Fruit fly (Drosophila melanogaster) whole organism, prepupa: ENCODE results near the gene RabX6.

Experiments used
- Blimp-1 ChIP-seq: fragments of 200-800 bp; sonication (Bioruptor generic); optimal IDR thresholded peaks from 3 replicates; lab custom pipeline; 2017; ENCODE audit warnings: missing biosample characterization, missing genetic modification characterization, mild to moderate bottlenecking, moderate library complexity, missing genetic modification reagents
- CG10631 ChIP-seq: fragments of 200-800 bp; sonication (Bioruptor generic); optimal IDR thresholded peaks from 2 replicates; lab custom pipeline; 2016; ENCODE audit warnings: missing biosample characterization, missing genetic modification characterization
- CG10669 ChIP-seq: fragments of 200-800 bp; sonication (Bioruptor generic); optimal IDR thresholded peaks from 3 replicates; lab custom pipeline; 2018; ENCODE audit warnings: missing biosample characterization, mild to moderate bottlenecking, missing genetic modification characterization, moderate library complexity
- CG11294 ChIP-seq: fragments of 200-800 bp; sonication (Bioruptor generic); IDR thresholded peaks from 2 replicates; pipeline ENCODE4 v1.3.6; 2022; ENCODE audit warnings: missing biosample characterization, missing genetic modification characterization
- CG11762 ChIP-seq: fragments of 200-800 bp; sonication (Bioruptor generic); optimal IDR thresholded peaks from 3 replicates; lab custom pipeline; 2016; ENCODE audit warnings: missing biosample characterization, missing genetic modification characterization; ENCODE audit not compliant: insufficient read depth
- CG11902 ChIP-seq: fragments of 200-800 bp; sonication (Bioruptor generic); optimal IDR thresholded peaks from 3 replicates; lab custom pipeline; 2016; ENCODE audit warnings: missing biosample characterization, missing genetic modification characterization
- CG15336 ChIP-seq: fragments of 200-800 bp; sonication (Bioruptor generic); IDR thresholded peaks from 2 replicates; pipeline ENCODE4 v1.3.6; 2022; ENCODE audit warnings: missing biosample characterization, missing genetic modification characterization
- CG16779 ChIP-seq: fragments of 200-800 bp; sonication (Bioruptor generic); optimal IDR thresholded peaks from 3 replicates; lab custom pipeline; 2017; ENCODE audit warnings: missing biosample characterization, mild to moderate bottlenecking, missing genetic modification characterization
- CG3032 ChIP-seq: fragments of 200-800 bp; optimal IDR thresholded peaks from 2 replicates; lab custom pipeline; 2019; ENCODE audit warnings: missing biosample characterization, mild to moderate bottlenecking, missing genetic modification characterization, moderate library complexity
- CG31627 ChIP-seq: fragments of 200-800 bp; sonication (Bioruptor generic); optimal IDR thresholded peaks from 3 replicates; lab custom pipeline; 2016; ENCODE audit warnings: missing biosample characterization, missing genetic modification characterization
- CG34406 ChIP-seq: fragments of 200-800 bp; sonication (Bioruptor generic); optimal IDR thresholded peaks from 3 replicates; lab custom pipeline; 2016; ENCODE audit warnings: missing biosample characterization, missing genetic modification characterization
- CG3919 ChIP-seq: fragments of 200-800 bp; sonication (Bioruptor generic); optimal IDR thresholded peaks from 3 replicates; lab custom pipeline; 2016; ENCODE audit warnings: missing biosample characterization, missing genetic modification characterization
- CG4318 ChIP-seq: fragments of 200-800 bp; sonication (Bioruptor generic); optimal IDR thresholded peaks from 3 replicates; lab custom pipeline; 2017; ENCODE audit warnings: missing biosample characterization, mild to moderate bottlenecking, missing genetic modification characterization
- CG6163 ChIP-seq: fragments of 200-800 bp; sonication (Bioruptor generic); IDR thresholded peaks from 3 replicates; pipeline ENCODE4 v1.3.6; 2022; ENCODE audit warnings: missing biosample characterization, missing genetic modification characterization
- CG6276 ChIP-seq: fragments of 200-800 bp; sonication (Bioruptor generic); optimal IDR thresholded peaks from 2 replicates; lab custom pipeline; 2017; ENCODE audit warnings: missing biosample characterization, mild to moderate bottlenecking, missing genetic modification characterization
- CG6792 ChIP-seq: fragments of 200-800 bp; sonication (Bioruptor generic); optimal IDR thresholded peaks from 3 replicates; lab custom pipeline; 2016; ENCODE audit warnings: missing biosample characterization, missing genetic modification characterization
- CG6808 ChIP-seq: fragments of 200-800 bp; sonication (Bioruptor generic); optimal IDR thresholded peaks from 3 replicates; lab custom pipeline; 2017; ENCODE audit warnings: missing biosample characterization, missing genetic modification characterization, mild to moderate bottlenecking, moderate library complexity, missing genetic modification reagents
- CG6854 ChIP-seq: fragments of 200-800 bp; sonication (Bioruptor generic); optimal IDR thresholded peaks from 2 replicates; lab custom pipeline; 2017; ENCODE audit warnings: missing biosample characterization, mild to moderate bottlenecking, missing genetic modification characterization
- CG7368 ChIP-seq: fragments of 200-800 bp; sonication (Bioruptor generic); optimal IDR thresholded peaks from 3 replicates; lab custom pipeline; 2016; ENCODE audit warnings: missing biosample characterization, missing genetic modification characterization
- CG8119 ChIP-seq: fragments of 200-800 bp; sonication (Bioruptor generic); IDR thresholded peaks from 3 replicates; pipeline ENCODE4 v1.3.6; 2022; ENCODE audit warnings: missing biosample characterization, missing genetic modification characterization
- CG8319 ChIP-seq: fragments of 200-800 bp; sonication (Bioruptor generic); optimal IDR thresholded peaks from 3 replicates; lab custom pipeline; 2016; ENCODE audit warnings: missing biosample characterization, missing genetic modification characterization
- CG8632 ChIP-seq: fragments of 200-800 bp; sonication (Bioruptor generic); optimal IDR thresholded peaks from 3 replicates; lab custom pipeline; 2016; ENCODE audit warnings: missing biosample characterization, missing genetic modification characterization
- CG9139 ChIP-seq: fragments of 200-800 bp; sonication (Bioruptor generic); optimal IDR thresholded peaks from 3 replicates; lab custom pipeline; 2017; ENCODE audit warnings: missing biosample characterization, mild to moderate bottlenecking, missing genetic modification characterization
- Eip75B ChIP-seq: fragments of 200-800 bp; sonication (Bioruptor generic); optimal IDR thresholded peaks from 3 replicates; lab custom pipeline; 2016; ENCODE audit warnings: missing biosample characterization, missing genetic modification characterization
- Eip78C ChIP-seq: fragments of 200-800 bp; sonication (Bioruptor generic); peaks from one replicate; lab custom pipeline; 2016; ENCODE audit warnings: missing biosample characterization, missing genetic modification characterization
- Ets21C ChIP-seq: fragments of 200-800 bp; sonication (Bioruptor generic); optimal IDR thresholded peaks from 3 replicates; lab custom pipeline; 2016; ENCODE audit warnings: missing biosample characterization, missing genetic modification characterization
- Ets96B ChIP-seq: fragments of 200-800 bp; optimal IDR thresholded peaks from 2 replicates; lab custom pipeline; 2019; ENCODE audit warnings: missing biosample characterization, mild to moderate bottlenecking, missing genetic modification characterization, moderate library complexity
- Hr38 ChIP-seq: sonication (Bioruptor generic); optimal IDR thresholded peaks from 2 replicates; lab custom pipeline; 2016; ENCODE audit warnings: missing biosample characterization, missing genetic modification characterization
- Hr39 ChIP-seq: fragments of 200-800 bp; sonication (Bioruptor generic); optimal IDR thresholded peaks from 2 replicates; lab custom pipeline; 2016; ENCODE audit warnings: missing biosample characterization, missing genetic modification characterization
- Hr4 ChIP-seq: fragments of 200-800 bp; sonication (Bioruptor generic); optimal IDR thresholded peaks from 3 replicates; lab custom pipeline; 2016; ENCODE audit warnings: missing biosample characterization, missing genetic modification characterization
- Lpt ChIP-seq: fragments of 200-800 bp; sonication (Bioruptor generic); optimal IDR thresholded peaks from 3 replicates; lab custom pipeline; 2016; ENCODE audit warnings: missing biosample characterization, missing genetic modification characterization
- Met ChIP-seq: fragments of 200-800 bp; sonication (Bioruptor generic); optimal IDR thresholded peaks from 3 replicates; lab custom pipeline; 2016; ENCODE audit warnings: missing biosample characterization, missing genetic modification characterization
- OdsH ChIP-seq: fragments of 200-800 bp; sonication (Bioruptor generic); optimal IDR thresholded peaks from 3 replicates; lab custom pipeline; 2016; ENCODE audit warnings: missing biosample characterization, missing genetic modification characterization
- Smox ChIP-seq: fragments of 200-800 bp; sonication (Bioruptor generic); optimal IDR thresholded peaks from 3 replicates; lab custom pipeline; 2016; ENCODE audit warnings: missing biosample characterization, missing genetic modification characterization
- Sox102F ChIP-seq: fragments of 200-800 bp; sonication (Bioruptor generic); optimal IDR thresholded peaks from 2 replicates; lab custom pipeline; 2016; ENCODE audit warnings: missing biosample characterization, mild to moderate bottlenecking, missing genetic modification characterization
- Sox14 ChIP-seq: fragments of 200-800 bp; sonication (Bioruptor generic); optimal IDR thresholded peaks from 3 replicates; lab custom pipeline; 2016; ENCODE audit warnings: missing biosample characterization, missing genetic modification characterization
- Sox15 ChIP-seq: fragments of 200-800 bp; sonication (Bioruptor generic); optimal IDR thresholded peaks from 3 replicates; lab custom pipeline; 2016; ENCODE audit warnings: missing biosample characterization, missing genetic modification characterization
- acj6 ChIP-seq: fragments of 200-800 bp; sonication (Bioruptor generic); optimal IDR thresholded peaks from 3 replicates; lab custom pipeline; 2016; ENCODE audit warnings: missing biosample characterization, missing genetic modification characterization
- cyc ChIP-seq: fragments of 200-800 bp; sonication (Bioruptor generic); optimal IDR thresholded peaks from 3 replicates; lab custom pipeline; 2016; ENCODE audit warnings: missing biosample characterization, missing genetic modification characterization
- dac ChIP-seq: fragments of 200-800 bp; sonication (Bioruptor generic); optimal IDR thresholded peaks from 2 replicates; lab custom pipeline; 2017; ENCODE audit warnings: missing biosample characterization, mild to moderate bottlenecking, missing genetic modification characterization
- eg ChIP-seq: fragments of 200-800 bp; sonication (Bioruptor generic); IDR thresholded peaks from 3 replicates; pipeline ENCODE4 v1.3.6; 2022; ENCODE audit warnings: missing biosample characterization, missing genetic modification characterization
- esn ChIP-seq: fragments of 200-800 bp; sonication (Bioruptor generic); optimal IDR thresholded peaks from 2 replicates; lab custom pipeline; 2016; ENCODE audit warnings: missing biosample characterization, mild to moderate bottlenecking, missing genetic modification characterization, moderate library complexity
- fd85E ChIP-seq: fragments of 200-800 bp; sonication (Bioruptor generic); optimal IDR thresholded peaks from 3 replicates; lab custom pipeline; 2016; ENCODE audit warnings: missing biosample characterization, missing genetic modification characterization
- lz ChIP-seq: fragments of 200-800 bp; sonication (Bioruptor generic); optimal IDR thresholded peaks from 3 replicates; lab custom pipeline; 2016; ENCODE audit warnings: missing biosample characterization, missing genetic modification characterization
- pdm3 ChIP-seq: fragments of 200-800 bp; sonication (Bioruptor generic); optimal IDR thresholded peaks from 3 replicates; lab custom pipeline; 2016; ENCODE audit warnings: missing biosample characterization, missing genetic modification characterization
- salr ChIP-seq, 2 experiments: fragments of 200-800 bp; sonication (Bioruptor generic); optimal IDR thresholded peaks; 3 replicates each; lab custom pipeline; 2016 to 2018; ENCODE audit warnings: missing biosample characterization in 2 of 2, missing genetic modification characterization in 2 of 2, mild to moderate bottlenecking in 1 of 2
- ss ChIP-seq, 2 experiments: fragments of 200-800 bp; sonication (Bioruptor generic); optimal IDR thresholded peaks; 2 replicates in 1 of 2; 3 replicates in 1 of 2; lab custom pipeline; 2017 to 2018; ENCODE audit warnings: mild to moderate bottlenecking in 2 of 2, missing biosample characterization in 2 of 2, missing genetic modification characterization in 2 of 2, moderate library complexity in 1 of 2
- svp ChIP-seq: fragments of 200-800 bp; sonication (Bioruptor generic); peaks from one replicate; lab custom pipeline; 2016; ENCODE audit warnings: missing biosample characterization, missing genetic modification characterization
- topi ChIP-seq: fragments of 200-800 bp; sonication (Bioruptor generic); optimal IDR thresholded peaks from 3 replicates; lab custom pipeline; 2016; ENCODE audit warnings: missing biosample characterization, missing genetic modification characterization
- vri ChIP-seq: fragments of 200-800 bp; sonication (Bioruptor generic); optimal IDR thresholded peaks from 3 replicates; lab custom pipeline; 2016; ENCODE audit warnings: missing biosample characterization, mild to moderate bottlenecking, missing genetic modification characterization

Gene RabX6

DNA sequence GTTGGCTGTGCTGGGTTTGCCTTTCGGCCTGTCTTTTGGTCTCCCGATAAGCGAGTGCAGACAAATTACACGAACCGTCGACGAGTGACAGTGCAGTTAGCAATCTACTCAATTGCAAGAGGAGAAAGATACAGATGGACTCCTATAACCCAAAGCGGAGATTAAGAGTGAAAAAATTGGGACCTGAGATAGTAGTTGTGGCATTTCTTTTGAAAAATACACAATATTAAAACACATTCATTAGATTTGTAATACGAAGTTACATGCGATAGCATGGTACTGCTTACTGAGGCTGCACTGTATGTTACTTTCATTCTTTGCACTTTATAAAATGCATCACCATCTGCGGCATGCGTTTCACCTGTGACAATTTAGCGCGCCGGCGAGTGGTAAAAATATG, 36.9 kb downstream of the RabX6 start:
- peak; percentile 48 for TF ChIP-seq cyc (GFP tag; lab: Kevin White, UChicago)
- peak; percentile 16 for TF ChIP-seq CG6792 (GFP tag; lab: Kevin White, UChicago)
- TF ChIP-seq CG3919 (GFP tag; lab: Kevin White, UChicago) = peak; percentile 20
- TF ChIP-seq CG7368 (GFP tag; lab: Kevin White, UChicago) = no peak
- no peak for TF ChIP-seq Hr38 (GFP tag; lab: Kevin White, UChicago)
- no peak for TF ChIP-seq Ets96B
- TF ChIP-seq svp = peak; percentile 93
- TF ChIP-seq pdm3 = peak; percentile 31
- TF ChIP-seq CG34406 (GFP tag; lab: Kevin White, UChicago) = peak; percentile 11
- peak; percentile 23 for TF ChIP-seq Sox14 (GFP tag; lab: Kevin White, UChicago)
- TF ChIP-seq CG6854 (GFP tag; lab: Kevin White, UChicago) = no peak
- no peak for TF ChIP-seq CG10669 (GFP tag; lab: Kevin White, UChicago)
- TF ChIP-seq CG8119 (GFP tag; lab: Robert Waterston, UW) = no peak
- peak; percentile 65 for TF ChIP-seq esn (GFP tag; lab: Kevin White, UChicago)
- TF ChIP-seq dac (GFP tag; lab: Kevin White, UChicago) = no peak
- no peak for TF ChIP-seq Sox15
- peak; percentile 17; the same call in 1 of the 3 replicates for TF ChIP-seq CG6163 (GFP tag; lab: Robert Waterston, UW)
- TF ChIP-seq Blimp-1 (GFP tag; lab: Kevin White, UChicago) = peak; percentile 44
- TF ChIP-seq Hr4 = no peak
- peak; percentile 83 for TF ChIP-seq Eip78C (GFP tag; lab: Kevin White, UChicago)
- no peak for TF ChIP-seq salr (GFP tag; optimal IDR thresholded peaks at IDR 0.05; lab: Kevin White, UChicago)
- peak; percentile 60 for TF ChIP-seq Met (GFP tag; lab: Kevin White, UChicago)
- peak; percentile 23 for TF ChIP-seq OdsH (GFP tag; lab: Kevin White, UChicago)
- peak; percentile 26 for TF ChIP-seq CG8319 (GFP tag; lab: Kevin White, UChicago)
- peak; percentile 61 for TF ChIP-seq Hr39 (GFP tag; lab: Kevin White, UChicago)
- TF ChIP-seq topi = peak; percentile 54
- peak; percentile 9 for TF ChIP-seq CG11902 (GFP tag; lab: Kevin White, UChicago)
- peak; percentile 42 for TF ChIP-seq acj6
- TF ChIP-seq CG4318 (GFP tag; lab: Kevin White, UChicago) = no peak
- peak; percentile 5 for TF ChIP-seq CG8632 (GFP tag; lab: Kevin White, UChicago)
- TF ChIP-seq CG6808 (GFP tag; lab: Kevin White, UChicago) = no peak
- no peak for TF ChIP-seq Lpt (GFP tag; lab: Kevin White, UChicago)
- peak; percentile 28 for TF ChIP-seq Eip75B (GFP tag; lab: Kevin White, UChicago)
- no peak for TF ChIP-seq CG15336 (GFP tag; lab: Robert Waterston, UW)
- TF ChIP-seq Ets21C (GFP tag; lab: Kevin White, UChicago) = peak; percentile 32
- TF ChIP-seq lz (GFP tag; lab: Kevin White, UChicago) = peak; percentile 65
- no peak for TF ChIP-seq vri (GFP tag; lab: Kevin White, UChicago)
- TF ChIP-seq CG10631 = peak; percentile 20
- TF ChIP-seq Smox (GFP tag; lab: Kevin White, UChicago) = peak; percentile 57
- TF ChIP-seq CG3032 = no peak
- TF ChIP-seq Sox102F = peak; percentile 59
- no peak for TF ChIP-seq CG11762 (GFP tag; lab: Kevin White, UChicago)
- TF ChIP-seq CG31627 = peak; percentile 53

dm6 chr3L:727874-728273, 37.6 kb downstream of the RabX6 start:
- TF ChIP-seq CG34406 (GFP tag; lab: Kevin White, UChicago) = peak; percentile 64
- TF ChIP-seq CG11294 (GFP tag; lab: Robert Waterston, UW) = no peak
- no peak for TF ChIP-seq fd85E (GFP tag; lab: Kevin White, UChicago)
- TF ChIP-seq CG10631 = peak; percentile 51
- peak; percentile 31 for TF ChIP-seq CG8632 (GFP tag; lab: Kevin White, UChicago)
- TF ChIP-seq CG6854 (GFP tag; lab: Kevin White, UChicago) = peak; percentile 76
- TF ChIP-seq ss (GFP tag; optimal IDR thresholded peaks at IDR 0.05; lab: Kevin White, UChicago) = no peak
- peak; percentile 43 for TF ChIP-seq CG11902 (GFP tag; lab: Kevin White, UChicago)
- TF ChIP-seq eg (GFP tag; lab: Robert Waterston, UW) = no peak
- peak; percentile 91 for TF ChIP-seq Hr39 (GFP tag; lab: Kevin White, UChicago)
- TF ChIP-seq svp = peak; percentile 94
- peak; percentile 92 for TF ChIP-seq vri (GFP tag; lab: Kevin White, UChicago)
- peak; percentile 89 for TF ChIP-seq CG31627
- TF ChIP-seq Sox102F = peak; percentile 90
- no peak for TF ChIP-seq CG9139 (GFP tag; lab: Kevin White, UChicago)
- TF ChIP-seq pdm3 = peak; percentile 75
- TF ChIP-seq lz (GFP tag; lab: Kevin White, UChicago) = peak; percentile 91
- TF ChIP-seq Eip78C (GFP tag; lab: Kevin White, UChicago) = peak; percentile 82
- TF ChIP-seq Sox14 (GFP tag; lab: Kevin White, UChicago) = peak; percentile 79
- peak; percentile 26 for TF ChIP-seq CG11762 (GFP tag; lab: Kevin White, UChicago)
- no peak for TF ChIP-seq CG16779 (tag; lab: Kevin White, UChicago)
- TF ChIP-seq CG6276 (GFP tag; lab: Kevin White, UChicago) = no peak
- TF ChIP-seq Lpt (GFP tag; lab: Kevin White, UChicago) = no peak
